Worm (Caenorhabditis elegans) whole organism, early embryonic: Measurements from ENCODE around the gene C15B12.3.

Experiments
- ama-1 ChIP-seq: fragments of 150-350 bp; optimal IDR thresholded peaks from 2 replicates; lab custom pipeline; 2014
- ceh-13 ChIP-seq: fragments of 200-800 bp; sonication (Bioruptor generic); optimal IDR thresholded peaks from 2 replicates; lab custom pipeline; 2018; ENCODE audit warnings: mild to moderate bottlenecking, missing genetic modification characterization, missing compliant biosample characterization
- flt-1 ChIP-seq: fragments of 200-800 bp; sonication (Bioruptor generic); IDR thresholded peaks from 2 replicates; pipeline ENCODE4 v1.3.6; 2022; ENCODE audit warnings: missing genetic modification characterization, missing compliant biosample characterization
- hmg-4 ChIP-seq: fragments of 200-800 bp; sonication (Bioruptor generic); optimal IDR thresholded peaks from 2 replicates; lab custom pipeline; 2018; ENCODE audit warnings: mild to moderate bottlenecking, missing genetic modification characterization, missing compliant biosample characterization
- sea-1 ChIP-seq: fragments of 200-800 bp; sonication (Bioruptor generic); conservative IDR thresholded peaks from 2 replicates; pipeline ENCODE4 v1.3.6; 2022; ENCODE audit warnings: missing genetic modification characterization, missing compliant biosample characterization
- tra-4 ChIP-seq: sonication (generic microtip); optimal IDR thresholded peaks from 2 replicates; lab custom pipeline; 2017; ENCODE audit warnings: missing genetic modification characterization, missing compliant biosample characterization

ce11 chrX:6499736-6500135, 32.4 kb upstream of the C15B12.3 start, which contains the start of gene actl-1:
- TF ChIP-seq flt-1 (no peak), tra-4 (tag; lab: Kevin White, UChicago) (no peak), ama-1 (no peak), hmg-4 (GFP tag; lab: Kevin White, UChicago) (no peak), sea-1 (GFP tag; lab: Robert Waterston, UW) (no peak), ceh-13 (no peak)
